Fruit fly (Drosophila melanogaster): Measurements from ENCODE around the gene CG31510.
A peak's percentile ranks its signal among the peaks of the same experiment; 100 is the strongest.

The CG31510 gene

DNA sequence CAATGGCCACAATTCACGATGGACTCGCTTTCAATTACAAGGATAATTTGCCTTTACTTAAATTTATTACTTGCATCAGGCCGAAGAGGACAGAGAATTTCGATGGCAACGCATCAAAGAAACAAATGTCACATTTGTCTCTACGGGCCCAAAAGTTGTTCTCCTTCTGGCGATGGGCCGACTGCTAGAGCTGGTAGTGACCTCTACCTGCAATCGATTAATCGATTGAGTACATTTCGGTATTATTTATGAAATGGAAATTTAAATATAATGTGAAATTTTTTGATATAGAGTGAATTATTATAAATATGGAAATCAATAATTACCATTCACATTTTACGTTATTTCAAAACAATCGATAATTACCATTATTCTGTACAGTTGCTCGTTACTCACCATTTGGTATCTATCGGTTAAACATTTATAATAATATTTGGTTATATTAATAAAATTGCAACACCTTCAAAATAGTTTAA lies at the start of gene CG31510, which contains the start of gene TTLL5 (continued):
- TF ChIP-seq CG18011 (GFP tag; optimal IDR thresholded peaks at IDR 0.05) (no peak), CG7372 (GFP tag; IDR thresholded peaks at IDR 0.05) (no peak), CG7987 (GFP tag; optimal IDR thresholded peaks at IDR 0.05) (no peak), CG15011 (GFP tag; optimal IDR thresholded peaks at IDR 0.05) (no peak), CG12219 (GFP tag; optimal IDR thresholded peaks at IDR 0.05) (no peak), CG11456 (GFP tag; IDR thresholded peaks at IDR 0.05) (no peak), NfI (GFP tag; optimal IDR thresholded peaks at IDR 0.05) (no peak), en (GFP tag; optimal IDR thresholded peaks at IDR 0.05) (no peak), salm (tag; optimal IDR thresholded peaks at IDR 0.05) (no peak), lilli (GFP tag; optimal IDR thresholded peaks at IDR 0.05) (peak; percentile 15), gfzf (GFP tag; optimal IDR thresholded peaks at IDR 0.05) (no peak), her (GFP tag; optimal IDR thresholded peaks at IDR 0.05) (peak; percentile 11), TFAM (GFP tag; optimal IDR thresholded peaks at IDR 0.05) (no peak), shn (GFP tag; optimal IDR thresholded peaks at IDR 0.05) (no peak), sim (GFP tag; IDR thresholded peaks at IDR 0.05) (no peak), lbe (GFP tag; optimal IDR thresholded peaks at IDR 0.05) (no peak), CG2202 (tag; optimal IDR thresholded peaks at IDR 0.05) (no peak), fd102C (GFP tag; optimal IDR thresholded peaks at IDR 0.05) (no peak), pfk (GFP tag; optimal IDR thresholded peaks at IDR 0.05) (no peak), sens (GFP tag) (peak; percentile 67), CG3847 (GFP tag; IDR thresholded peaks at IDR 0.05) (peak; percentile 17; the same call in 1 of the 2 replicates), B-H1 (GFP tag; IDR thresholded peaks at IDR 0.05) (no peak; the same call in 2 of the 3 replicates), Sox102F (GFP tag; optimal IDR thresholded peaks at IDR 0.05) (no peak), CG1233 (GFP tag; optimal IDR thresholded peaks at IDR 0.05) (no peak), CG18262 (tag; optimal IDR thresholded peaks at IDR 0.05) (no peak), prd (optimal IDR thresholded peaks at IDR 0.05) (no peak), prd (GFP tag; IDR thresholded peaks at IDR 0.05) (no peak), emc (GFP tag; optimal IDR thresholded peaks at IDR 0.05) (no peak), pros (GFP tag; optimal IDR thresholded peaks at IDR 0.05) (no peak), CG10267 (tag; optimal IDR thresholded peaks at IDR 0.05) (no peak), CG16813 (GFP tag; IDR thresholded peaks at IDR 0.05; ENCODE audit: partially characterized antibody) (no peak; the same call in 1 of the 3 replicates), Myb (GFP tag; optimal IDR thresholded peaks at IDR 0.05) (no peak), CG15073 (GFP tag; optimal IDR thresholded peaks at IDR 0.05) (no peak), mirr (GFP tag; optimal IDR thresholded peaks at IDR 0.05) (no peak), CG11560 (tag; IDR thresholded peaks at IDR 0.05) (0 out of 3 replicates have a peak, but pooled peaks have one; percentile 30), CG17361 (GFP tag; IDR thresholded peaks at IDR 0.05) (no peak), Doc2 (GFP tag; IDR thresholded peaks at IDR 0.05) (no peak), maf-S (GFP tag; optimal IDR thresholded peaks at IDR 0.05) (no peak), CG6689 (GFP tag; IDR thresholded peaks at IDR 0.05) (no peak), CG18619 (GFP tag; optimal IDR thresholded peaks at IDR 0.05) (no peak), Optix (GFP tag; IDR thresholded peaks at IDR 0.05) (no peak), tin (GFP tag; optimal IDR thresholded peaks at IDR 0.05) (no peak), schlank (tag; optimal IDR thresholded peaks at IDR 0.05) (no peak), Atf-2 (GFP tag; optimal IDR thresholded peaks at IDR 0.05) (no peak), nom (GFP tag; optimal IDR thresholded peaks at IDR 0.05) (no peak), Stat92E (GFP tag; optimal IDR thresholded peaks at IDR 0.05) (peak in 1 of 3 experiments; percentile 16), oc (tag; optimal IDR thresholded peaks at IDR 0.05) (no peak), abd-A (tag; optimal IDR thresholded peaks at IDR 0.05) (no peak), otp (GFP tag; IDR thresholded peaks at IDR 0.05) (no peak; the same call in 2 of the 3 replicates), CTCF (GFP tag; optimal IDR thresholded peaks at IDR 0.05) (no peak), tll (GFP tag; optimal IDR thresholded peaks at IDR 0.05) (no peak), CG16779 (GFP tag; IDR thresholded peaks at IDR 0.05) (no peak)
